Worm (Caenorhabditis elegans): ENCODE measurements around the gene ipla-2.
A peak's percentile ranks its signal among the peaks of the same experiment; 100 is the strongest.

ipla-2 gene

ce11 chrX:9794173-9794572 is 43.7 kb downstream of the ipla-2 start, which contains the start of gene F36G3.2:
F36G3.2 (minus strand) TSS chrX:9794273.
- no peak for TF ChIP-seq ceh-100 (GFP tag; IDR thresholded peaks at IDR 0.05)
- TF ChIP-seq madf-6 (GFP tag; IDR thresholded peaks at IDR 0.05): no peak
- TF ChIP-seq hsf-1 (GFP tag; IDR thresholded peaks at IDR 0.05): no peak
- TF ChIP-seq Y95B8A.8 (GFP tag; IDR thresholded peaks at IDR 0.05): no peak
- TF ChIP-seq madf-8 (GFP tag; conservative IDR thresholded peaks at IDR 0.05): no peak

ce11 chrX:9789110-9789509 is 48.7 kb downstream of the ipla-2 start, which contains the start of gene F36G3.1:
F36G3.1 (minus strand) TSS chrX:9789210.
- TF ChIP-seq nhr-80 (tag; optimal IDR thresholded peaks at IDR 0.05): peak; percentile 2
- TF ChIP-seq pha-4 (tag; optimal IDR thresholded peaks at IDR 0.05): no peak
- no peak for TF ChIP-seq nfya-2 (GFP tag; IDR thresholded peaks at IDR 0.05)

ce11 chrX:9785865-9786264 is 52.0 kb downstream of the ipla-2 start:
- TF ChIP-seq nhr-80 (tag; optimal IDR thresholded peaks at IDR 0.05) (no peak), nfya-2 (GFP tag; IDR thresholded peaks at IDR 0.05) (no peak), lin-54 (GFP tag; optimal IDR thresholded peaks at IDR 0.05) (no peak), sptf-2 (GFP tag; optimal IDR thresholded peaks at IDR 0.05) (no peak), F52B5.7 (tag; optimal IDR thresholded peaks at IDR 0.05) (no peak), rcor-1 (GFP tag; IDR thresholded peaks at IDR 0.05) (no peak), ztf-22 (GFP tag; optimal IDR thresholded peaks at IDR 0.05) (no peak), nhr-90 (tag; optimal IDR thresholded peaks at IDR 0.05) (no peak)

All from whole organism, young adult.